Worm (Caenorhabditis elegans) whole organism, L2 larva: ENCODE results near the gene nspd-2.

ENCODE experiments used
- C34F6.9 ChIP-seq: fragments of 150-350 bp; optimal IDR thresholded peaks from 2 replicates; lab custom pipeline; 2014; ENCODE audit warnings: missing biosample characterization, missing genetic modification characterization
- F13H6.1 ChIP-seq: sonication (generic microtip); optimal IDR thresholded peaks from 2 replicates; lab custom pipeline; 2016; ENCODE audit warnings: missing genetic modification characterization, missing compliant biosample characterization
- R02D3.7 ChIP-seq: fragments of 150-350 bp; optimal IDR thresholded peaks from 2 replicates; lab custom pipeline; 2014; ENCODE audit warnings: missing biosample characterization, missing genetic modification characterization
- blmp-1 ChIP-seq: sonication (generic microtip); optimal IDR thresholded peaks from 2 replicates; lab custom pipeline; 2017; ENCODE audit warnings: missing genetic modification characterization, mild to moderate bottlenecking, missing compliant biosample characterization, antibody characterized with exemption, moderate library complexity; ENCODE audit not compliant: insufficient read depth
- ceh-16 ChIP-seq: fragments of 150-350 bp; optimal IDR thresholded peaks from 2 replicates; lab custom pipeline; 2014; ENCODE audit warnings: missing biosample characterization, missing genetic modification characterization
- ceh-82 ChIP-seq: fragments of 150-350 bp; optimal IDR thresholded peaks from 2 replicates; lab custom pipeline; 2014; ENCODE audit warnings: missing biosample characterization, missing genetic modification characterization
- crh-2 ChIP-seq: sonication (generic microtip); optimal IDR thresholded peaks from 2 replicates; lab custom pipeline; 2017; ENCODE audit warnings: missing biosample characterization, missing genetic modification characterization
- egl-27 ChIP-seq: sonication (generic microtip); optimal IDR thresholded peaks from 3 replicates; lab custom pipeline; 2017; ENCODE audit warnings: missing biosample characterization, missing genetic modification reagents, missing genetic modification characterization
- elt-1 ChIP-seq: fragments of 150-350 bp; optimal IDR thresholded peaks from 2 replicates; lab custom pipeline; 2014; ENCODE audit warnings: missing biosample characterization, missing genetic modification characterization
- elt-3 ChIP-seq: sonication (generic microtip); optimal IDR thresholded peaks from 2 replicates; lab custom pipeline; 2017; ENCODE audit warnings: missing biosample characterization, missing genetic modification characterization
- fos-1 ChIP-seq: fragments of 150-350 bp; optimal IDR thresholded peaks from 2 replicates; lab custom pipeline; 2014; ENCODE audit warnings: missing biosample characterization, missing genetic modification characterization
- gmeb-1 ChIP-seq: fragments of 150-350 bp; optimal IDR thresholded peaks from 2 replicates; lab custom pipeline; 2014; ENCODE audit warnings: missing biosample characterization, missing genetic modification characterization
- lin-11 ChIP-seq: fragments of 150-350 bp; sonication (generic microtip); optimal IDR thresholded peaks from 2 replicates; lab custom pipeline; 2014; ENCODE audit warnings: missing biosample characterization, missing genetic modification characterization, inconsistent platforms, mixed read lengths
- lin-13 ChIP-seq: fragments of 150-350 bp; optimal IDR thresholded peaks from 2 replicates; lab custom pipeline; 2014; ENCODE audit warnings: missing biosample characterization, missing genetic modification reagents, missing genetic modification characterization
- lin-39 ChIP-seq: fragments of 150-350 bp; optimal IDR thresholded peaks from 2 replicates; lab custom pipeline; 2014; ENCODE audit warnings: missing biosample characterization, missing genetic modification reagents, missing genetic modification characterization
- lsy-2 ChIP-seq, 2 experiments: fragments of 150-350 bp in 1 of 2; sonication (generic microtip) in 1 of 2; optimal IDR thresholded peaks; 2 replicates each; lab custom pipeline; 2014 to 2017; ENCODE audit warnings: missing biosample characterization in 2 of 2, missing genetic modification characterization in 2 of 2
- mab-5 ChIP-seq: fragments of 150-350 bp; optimal IDR thresholded peaks from 2 replicates; lab custom pipeline; 2014; ENCODE audit warnings: missing biosample characterization, missing genetic modification characterization
- mbf-1 ChIP-seq: sonication (generic microtip); optimal IDR thresholded peaks from 2 replicates; lab custom pipeline; 2017; ENCODE audit warnings: missing biosample characterization, missing genetic modification characterization
- mdl-1 ChIP-seq, 2 experiments: fragments of 150-350 bp in 1 of 2; sonication (generic microtip) in 1 of 2; optimal IDR thresholded peaks; 2 replicates each; lab custom pipeline; 2017; ENCODE audit warnings: missing biosample characterization in 2 of 2, missing genetic modification characterization in 2 of 2
- nhr-12 ChIP-seq: fragments of 150-350 bp; optimal IDR thresholded peaks from 2 replicates; lab custom pipeline; 2014; ENCODE audit warnings: missing biosample characterization, missing genetic modification characterization
- nhr-129 ChIP-seq: fragments of 150-350 bp; optimal IDR thresholded peaks from 2 replicates; lab custom pipeline; 2014; ENCODE audit warnings: missing biosample characterization, missing genetic modification characterization
- nhr-21 ChIP-seq: fragments of 150-350 bp; optimal IDR thresholded peaks from 2 replicates; lab custom pipeline; 2014; ENCODE audit warnings: missing biosample characterization, missing genetic modification characterization
- nhr-23 ChIP-seq: fragments of 150-350 bp; optimal IDR thresholded peaks from 2 replicates; lab custom pipeline; 2014; ENCODE audit warnings: missing biosample characterization, missing genetic modification reagents, missing genetic modification characterization
- nhr-25 ChIP-seq: fragments of 150-350 bp; sonication (generic microtip); optimal IDR thresholded peaks from 3 replicates; lab custom pipeline; 2014; ENCODE audit warnings: missing biosample characterization, missing genetic modification characterization
- nhr-6 ChIP-seq: fragments of 150-350 bp; optimal IDR thresholded peaks from 2 replicates; lab custom pipeline; 2014; ENCODE audit warnings: missing biosample characterization, missing genetic modification characterization
- nhr-77 ChIP-seq: fragments of 150-350 bp; optimal IDR thresholded peaks from 2 replicates; lab custom pipeline; 2014; ENCODE audit warnings: missing biosample characterization, missing genetic modification characterization
- peb-1 ChIP-seq: fragments of 150-350 bp; optimal IDR thresholded peaks from 2 replicates; lab custom pipeline; 2014; ENCODE audit warnings: missing biosample characterization, missing genetic modification characterization
- sem-4 ChIP-seq: fragments of 150-350 bp; optimal IDR thresholded peaks from 2 replicates; lab custom pipeline; 2014; ENCODE audit warnings: missing biosample characterization, missing genetic modification reagents, missing genetic modification characterization
- sma-3 ChIP-seq: sonication (generic microtip); optimal IDR thresholded peaks from 2 replicates; lab custom pipeline; 2016; ENCODE audit warnings: missing genetic modification reagents, missing genetic modification characterization, missing compliant biosample characterization
- sma-9 ChIP-seq, 2 experiments: fragments of 150-350 bp in 1 of 2; sonication (generic microtip) in 1 of 2; optimal IDR thresholded peaks; 2 replicates each; lab custom pipeline; 2014 to 2016; ENCODE audit warnings: missing genetic modification characterization in 2 of 2, mild to moderate bottlenecking in 1 of 2, missing biosample characterization in 1 of 2, missing compliant biosample characterization in 1 of 2, missing genetic modification reagents in 1 of 2, moderate library complexity in 1 of 2
- snpc-4 ChIP-seq: fragments of 150-350 bp; optimal IDR thresholded peaks from 2 replicates; lab custom pipeline; 2014; ENCODE audit warnings: missing biosample characterization, missing genetic modification characterization
- unc-39 ChIP-seq: fragments of 150-350 bp; optimal IDR thresholded peaks from 2 replicates; lab custom pipeline; 2014; ENCODE audit warnings: missing biosample characterization, missing genetic modification characterization
- unc-55 ChIP-seq: fragments of 150-350 bp; sonication (generic microtip); optimal IDR thresholded peaks from 3 replicates; lab custom pipeline; 2014; ENCODE audit warnings: missing biosample characterization, missing genetic modification reagents, missing genetic modification characterization
- zag-1 ChIP-seq: fragments of 150-350 bp; optimal IDR thresholded peaks from 2 replicates; lab custom pipeline; 2014; ENCODE audit warnings: missing biosample characterization, missing genetic modification characterization
- ztf-11 ChIP-seq: sonication (generic microtip); optimal IDR thresholded peaks from 2 replicates; lab custom pipeline; 2017; ENCODE audit warnings: missing biosample characterization, missing genetic modification characterization
- ztf-4 ChIP-seq: fragments of 150-350 bp; optimal IDR thresholded peaks from 2 replicates; lab custom pipeline; 2014; ENCODE audit warnings: missing biosample characterization, missing genetic modification characterization

nspd-2 gene

ce11 chrIV:9802711-9803110 is 41.1 kb upstream of the nspd-2 start, which contains the start of gene fat-3:
TSS of gene fat-3 (plus strand) at chrIV:9803023.
- TF ChIP-seq mdl-1 (tag; optimal IDR thresholded peaks at IDR 0.05; lab: Kevin White, UChicago) (no peak), unc-55 (no peak), fos-1 (tag; lab: Kevin White, UChicago) (peak; percentile 72), crh-2 (peak; percentile 33), sma-9 (GFP tag; optimal IDR thresholded peaks at IDR 0.05; lab: Kevin White, UChicago) (peak; percentile 62), sma-9 (tag; optimal IDR thresholded peaks at IDR 0.05; lab: Kevin White, UChicago) (no peak), F13H6.1 (tag; lab: Kevin White, UChicago) (peak; percentile 1), lsy-2 (tag; optimal IDR thresholded peaks at IDR 0.05; lab: Kevin White, UChicago) (peak in 1 of 2 experiments; percentile 24), C34F6.9 (tag; lab: Kevin White, UChicago) (peak; percentile 30), blmp-1 (tag; lab: Kevin White, UChicago) (peak; percentile 91)
- TF ChIP-seq, all 48 proteins: peak for 7

ce11 chrIV:9803544-9803943 is 40.3 kb upstream of the nspd-2 start:
- TF ChIP-seq gmeb-1 (tag; lab: Kevin White, UChicago) (peak; percentile 52), zag-1 (tag; lab: Kevin White, UChicago) (no peak), mab-5 (tag; lab: Kevin White, UChicago) (peak; percentile 16), F13H6.1 (tag; lab: Kevin White, UChicago) (peak; percentile 79), lsy-2 (tag; optimal IDR thresholded peaks at IDR 0.05; lab: Kevin White, UChicago) (peak in 1 of 2 experiments; percentile 67), unc-55 (no peak), egl-27 (tag; lab: Kevin White, UChicago) (peak; percentile 22), nhr-129 (tag; lab: Kevin White, UChicago) (peak; percentile 62), lin-39 (tag; lab: Kevin White, UChicago) (no peak), crh-2 (peak; percentile 81), fos-1 (tag; lab: Kevin White, UChicago) (peak; percentile 85), elt-3 (tag; lab: Kevin White, UChicago) (no peak), C34F6.9 (tag; lab: Kevin White, UChicago) (peak; percentile 58), elt-1 (no peak), mdl-1 (tag; optimal IDR thresholded peaks at IDR 0.05; lab: Kevin White, UChicago) (peak in 1 of 2 experiments; percentile 28), sma-9 (GFP tag; optimal IDR thresholded peaks at IDR 0.05; lab: Kevin White, UChicago) (peak; percentile 88), sma-9 (tag; optimal IDR thresholded peaks at IDR 0.05; lab: Kevin White, UChicago) (no peak), lin-11 (tag; lab: Kevin White, UChicago) (no peak), ztf-4 (tag; lab: Kevin White, UChicago) (no peak), sma-3 (GFP tag; lab: Kevin White, UChicago) (peak; percentile 60), nhr-23 (tag; lab: Kevin White, UChicago) (no peak), nhr-21 (peak; percentile 9), lin-13 (GFP tag; lab: Kevin White, UChicago) (peak; percentile 51), nhr-6 (tag; lab: Kevin White, UChicago) (peak; percentile 8), peb-1 (tag; lab: Kevin White, UChicago) (no peak), nhr-25 (tag; lab: Kevin White, UChicago) (peak; percentile 65), nhr-12 (tag; lab: Kevin White, UChicago) (no peak), blmp-1 (tag; lab: Kevin White, UChicago) (peak; percentile 37)

ce11 chrIV:9810633-9811032 is 33.2 kb upstream of the nspd-2 start, which contains the start of gene dct-15:
TSS of gene dct-15 (minus strand) at chrIV:9810733.
- TF ChIP-seq ceh-16 (no peak), elt-3 (tag; lab: Kevin White, UChicago) (no peak), unc-55 (no peak), lin-39 (tag; lab: Kevin White, UChicago) (no peak), unc-39 (tag; lab: Kevin White, UChicago) (no peak), sem-4 (tag; lab: Kevin White, UChicago) (no peak), ceh-82 (tag; lab: Kevin White, UChicago) (no peak), snpc-4 (tag; lab: Kevin White, UChicago) (no peak), nhr-77 (tag; lab: Kevin White, UChicago) (no peak), mbf-1 (tag; lab: Kevin White, UChicago) (no peak), R02D3.7 (tag; lab: Kevin White, UChicago) (no peak), gmeb-1 (tag; lab: Kevin White, UChicago) (no peak), ztf-11 (tag; lab: Kevin White, UChicago) (no peak), ztf-4 (tag; lab: Kevin White, UChicago) (no peak), lin-13 (GFP tag; lab: Kevin White, UChicago) (no peak)
